Worm (Caenorhabditis elegans): ENCODE data around the gene F35B12.10.

The F35B12.10 gene

DNA sequence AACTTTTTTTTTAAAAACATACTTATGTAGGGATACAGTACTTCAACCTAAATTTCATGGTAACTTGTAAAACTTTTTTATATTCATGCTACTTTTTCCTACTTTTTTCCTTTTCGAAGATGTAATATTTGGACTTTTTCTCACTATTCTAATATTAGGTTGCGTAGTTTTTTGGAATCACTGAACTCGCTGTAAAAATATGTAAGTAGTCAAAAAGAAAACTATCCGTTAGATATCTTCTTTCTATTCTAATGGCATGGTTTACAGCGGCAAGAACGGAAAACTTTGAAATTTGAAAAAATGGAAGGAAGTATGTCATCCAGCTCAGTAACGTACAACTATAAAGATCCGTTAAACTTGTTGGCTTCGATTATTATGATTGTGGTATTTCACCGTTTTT, 39.6 kb downstream of the F35B12.10 start, which contains the start of gene srx-82:
Gene srx-82, plus strand, starts transcription at position 301 of the 400 bp plus-strand sequence.
- TF ChIP-seq daf-16 (GFP tag; optimal IDR thresholded peaks at IDR 0.05), result no peak
- no peak for TF ChIP-seq daf-16 (tag; optimal IDR thresholded peaks at IDR 0.05)
- TF ChIP-seq R02D3.7 (tag; optimal IDR thresholded peaks at IDR 0.05), result no peak
- no peak for TF ChIP-seq dmd-9 (GFP tag; IDR thresholded peaks at IDR 0.05)
- no peak for TF ChIP-seq ZK546.5 (tag; optimal IDR thresholded peaks at IDR 0.05)
- no peak for TF ChIP-seq T26A8.4 (GFP tag; IDR thresholded peaks at IDR 0.05)
- TF ChIP-seq cey-2 (tag; optimal IDR thresholded peaks at IDR 0.05; ENCODE audit: borderline replicate concordance, insufficient read depth), result no peak
- TF ChIP-seq snpc-4 (tag; optimal IDR thresholded peaks at IDR 0.05), result no peak
- TF ChIP-seq snpc-1.2 (GFP tag; IDR thresholded peaks at IDR 0.05), result no peak
- no peak for TF ChIP-seq F49E8.2 (tag; optimal IDR thresholded peaks at IDR 0.05; ENCODE audit: borderline replicate concordance)
- no peak for TF ChIP-seq Y48G9A.11 (GFP tag; IDR thresholded peaks at IDR 0.05)

DNA sequence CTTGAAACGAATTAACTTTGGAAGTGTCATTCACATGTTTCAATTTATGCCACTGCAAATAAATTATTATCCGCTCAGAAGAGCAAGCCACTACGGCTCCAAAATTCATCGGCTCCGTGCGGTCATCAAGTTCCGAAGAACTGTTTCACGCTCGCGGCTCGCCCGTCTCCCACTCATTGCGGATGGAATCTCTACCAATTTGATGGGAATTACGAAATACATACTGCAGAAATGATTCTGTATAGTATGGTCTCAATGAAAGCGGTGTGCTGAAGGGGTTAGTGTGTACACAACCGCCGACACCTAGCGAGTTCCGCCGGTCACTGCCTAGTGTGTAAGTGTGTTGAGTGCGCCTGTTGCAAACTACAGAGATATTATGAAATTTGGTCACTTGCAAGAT, 44.0 kb downstream of the F35B12.10 start:
- TF ChIP-seq daf-8 (GFP tag; IDR thresholded peaks at IDR 0.05), result no peak
- TF ChIP-seq ceh-32 (tag; optimal IDR thresholded peaks at IDR 0.05; ENCODE audit: poor library complexity), result no peak
- TF ChIP-seq nhr-48 (tag; optimal IDR thresholded peaks at IDR 0.05), result no peak
- TF ChIP-seq nhr-10 (tag; optimal IDR thresholded peaks at IDR 0.05), result no peak
- peak; percentile 2 for TF ChIP-seq ztf-7 (tag; optimal IDR thresholded peaks at IDR 0.05)
- peak; percentile 36 for TF ChIP-seq mxl-3 (GFP tag; optimal IDR thresholded peaks at IDR 0.05)
- TF ChIP-seq snpc-4 (tag; optimal IDR thresholded peaks at IDR 0.05), result peak; percentile 83
- no peak for TF ChIP-seq aly-2 (tag; optimal IDR thresholded peaks at IDR 0.05)
- 0 out of 2 replicates have a peak, but pooled peaks have one; percentile 25 for TF ChIP-seq saeg-2 (GFP tag; IDR thresholded peaks at IDR 0.05)
- no peak for TF ChIP-seq lin-13 (GFP tag; optimal IDR thresholded peaks at IDR 0.05)
- no peak; the same call in 1 of the 2 replicates for TF ChIP-seq snpc-1.2 (GFP tag; IDR thresholded peaks at IDR 0.05)
- 0 out of 2 replicates have a peak, but pooled peaks have one; percentile 34 for TF ChIP-seq pha-4 (GFP tag; IDR thresholded peaks at IDR 0.05)
- TF ChIP-seq pha-4 (tag; optimal IDR thresholded peaks at IDR 0.05), result no peak
- TF ChIP-seq madf-5 (GFP tag; IDR thresholded peaks at IDR 0.05), result no peak
- peak; percentile 73 for TF ChIP-seq F49E8.2 (tag; optimal IDR thresholded peaks at IDR 0.05; ENCODE audit: borderline replicate concordance)
- TF ChIP-seq F37D6.2 (tag; optimal IDR thresholded peaks at IDR 0.05), result no peak
- TF ChIP-seq ceh-82 (tag; optimal IDR thresholded peaks at IDR 0.05), result no peak
- no peak for TF ChIP-seq lim-7 (GFP tag; IDR thresholded peaks at IDR 0.05)
- no peak for TF ChIP-seq egl-43 (GFP tag; IDR thresholded peaks at IDR 0.05)
- TF ChIP-seq dmd-9 (GFP tag; IDR thresholded peaks at IDR 0.05), result no peak

DNA sequence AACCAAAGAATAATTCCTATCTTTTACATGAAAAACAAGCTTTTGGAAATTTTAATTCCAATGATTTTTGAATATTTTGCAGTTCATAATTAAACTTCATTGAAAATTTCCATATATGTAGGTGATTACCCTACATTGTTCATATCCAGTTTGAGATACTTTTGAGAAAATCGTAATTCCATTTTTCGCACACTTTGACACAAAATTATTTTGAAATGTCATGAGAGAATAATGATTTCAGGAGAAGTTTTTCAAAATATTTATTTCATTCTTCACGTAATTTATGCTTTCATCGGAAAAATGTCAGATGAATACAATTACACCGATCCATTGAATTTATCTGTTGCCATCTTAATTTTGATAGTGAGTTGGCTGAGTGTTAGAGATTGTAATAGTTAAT, 45.9 kb downstream of the F35B12.10 start, which contains the start of gene srx-88:
Gene srx-88, plus strand, starts transcription at position 301 of the 400 bp plus-strand sequence.
- TF ChIP-seq aha-1 (tag) (no peak), F26F4.8 (GFP tag; conservative IDR thresholded peaks at IDR 0.05) (no peak), zip-2 (tag; optimal IDR thresholded peaks at IDR 0.05) (no peak), T20F7.1 (GFP tag; optimal IDR thresholded peaks at IDR 0.05) (no peak)

DNA sequence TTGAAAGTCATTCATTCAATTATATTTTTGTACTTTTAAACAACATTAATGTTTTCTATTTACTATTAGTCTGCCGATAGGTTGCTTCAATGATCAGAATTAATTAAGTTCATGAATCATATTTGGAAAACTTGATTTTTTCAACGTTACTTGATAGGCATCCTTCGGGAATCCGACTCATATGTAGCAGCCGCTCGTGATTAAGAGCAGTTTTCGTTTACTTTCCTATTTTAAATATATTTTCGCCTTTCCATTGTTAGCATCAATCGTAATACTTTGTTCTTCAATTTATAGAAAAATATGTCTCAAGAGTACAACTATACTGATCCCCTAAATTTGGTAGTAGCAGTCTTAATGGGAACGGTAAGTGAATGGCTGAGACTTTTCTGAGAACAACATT, 48.2 kb downstream of the F35B12.10 start, which contains the start of gene srx-90:
Gene srx-90, plus strand, starts transcription at position 301 of the 400 bp plus-strand sequence.
- TF ChIP-seq snpc-4 (tag; optimal IDR thresholded peaks at IDR 0.05), result no peak
- no peak for TF ChIP-seq Y48G9A.11 (GFP tag; IDR thresholded peaks at IDR 0.05)
- no peak for TF ChIP-seq ama-1 (optimal IDR thresholded peaks at IDR 0.05)

All from whole organism, L4 larva.